Worm (Caenorhabditis elegans): ENCODE data around the gene F59C12.4.

The F59C12.4 gene

ce11 chrX:16595522-16596282 is 6.7 kb downstream of the F59C12.4 start:
- TF ChIP-seq unc-42 (tag; optimal IDR thresholded peaks at IDR 0.05) (peak; percentile 88), K09A11.1 (tag; optimal IDR thresholded peaks at IDR 0.05; ENCODE audit: insufficient read depth) (no peak), C38D4.7 (GFP tag; optimal IDR thresholded peaks at IDR 0.05) (peak; percentile 10), nfya-1 (tag; optimal IDR thresholded peaks at IDR 0.05) (peak; percentile 5)

- peak; percentile 2 for TF ChIP-seq tbx-2 (tag; optimal IDR thresholded peaks at IDR 0.05)
- no peak for TF ChIP-seq ceh-31 (tag; optimal IDR thresholded peaks at IDR 0.05)
Measured at ce11 chrX:16594931-16595330, 7.5 kb downstream of the F59C12.4 start, which contains the start of gene cdh-9. cdh-9 (plus strand) TSS chrX:16595231.

- TF ChIP-seq ama-1 (optimal IDR thresholded peaks at IDR 0.05) (no peak), che-1 (tag; optimal IDR thresholded peaks at IDR 0.05) (no peak), ceh-34 (tag; optimal IDR thresholded peaks at IDR 0.05) (peak; percentile 94), C08G9.2 (tag; optimal IDR thresholded peaks at IDR 0.05) (no peak), nhr-232 (tag; optimal IDR thresholded peaks at IDR 0.05) (no peak), unc-86 (tag; optimal IDR thresholded peaks at IDR 0.05) (no peak), ceh-18 (tag; optimal IDR thresholded peaks at IDR 0.05) (no peak), syd-9 (tag; optimal IDR thresholded peaks at IDR 0.05) (no peak), tbx-7 (tag; optimal IDR thresholded peaks at IDR 0.05) (no peak), ceh-45 (GFP tag; IDR thresholded peaks at IDR 0.05) (no peak), pros-1 (tag; optimal IDR thresholded peaks at IDR 0.05) (peak; percentile 18), ceh-19 (GFP tag; optimal IDR thresholded peaks at IDR 0.05) (peak; percentile 28)
Measured at ce11 chrX:16591533-16591932, 10.9 kb downstream of the F59C12.4 start.

ce11 chrX:16590803-16591202 is 11.6 kb downstream of the F59C12.4 start:
- peak; percentile 49 for TF ChIP-seq fkh-6 (tag; optimal IDR thresholded peaks at IDR 0.05)
- TF ChIP-seq ceh-24 (tag; optimal IDR thresholded peaks at IDR 0.05): no peak
- TF ChIP-seq tbx-2 (tag; optimal IDR thresholded peaks at IDR 0.05): peak; percentile 41
- no peak for TF ChIP-seq pag-3 (tag; optimal IDR thresholded peaks at IDR 0.05; ENCODE audit: borderline replicate concordance)
- peak; percentile 24 for TF ChIP-seq madf-2 (tag; optimal IDR thresholded peaks at IDR 0.05)
- peak; percentile 37 for TF ChIP-seq C38D4.7 (GFP tag; optimal IDR thresholded peaks at IDR 0.05)
- peak; percentile 16 for TF ChIP-seq zip-5 (tag; optimal IDR thresholded peaks at IDR 0.05)
- no peak for TF ChIP-seq mec-3 (tag; optimal IDR thresholded peaks at IDR 0.05; ENCODE audit: borderline replicate concordance)
- TF ChIP-seq pros-1 (tag; optimal IDR thresholded peaks at IDR 0.05): peak; percentile 22
- TF ChIP-seq pat-9 (tag; optimal IDR thresholded peaks at IDR 0.05): peak; percentile 58
- TF ChIP-seq hlh-13 (GFP tag; optimal IDR thresholded peaks at IDR 0.05): peak; percentile 38
- peak; percentile 31 for TF ChIP-seq C08G9.2 (tag; optimal IDR thresholded peaks at IDR 0.05)
- no peak for TF ChIP-seq ceh-9 (tag; optimal IDR thresholded peaks at IDR 0.05)
- peak; percentile 43 for TF ChIP-seq ceh-14 (tag; optimal IDR thresholded peaks at IDR 0.05)
- peak; percentile 68 for TF ChIP-seq ceh-6 (GFP tag; optimal IDR thresholded peaks at IDR 0.05)
- TF ChIP-seq ceh-2 (tag; optimal IDR thresholded peaks at IDR 0.05): peak; percentile 41
- TF ChIP-seq ceh-45 (GFP tag; IDR thresholded peaks at IDR 0.05): no peak
- no peak for TF ChIP-seq pha-4 (tag; optimal IDR thresholded peaks at IDR 0.05)
- peak; percentile 23 for TF ChIP-seq dmd-4 (tag; optimal IDR thresholded peaks at IDR 0.05; ENCODE audit: borderline replicate concordance)
- peak; percentile 48 for TF ChIP-seq gmeb-2 (tag; optimal IDR thresholded peaks at IDR 0.05)
- TF ChIP-seq unc-3 (GFP tag; conservative IDR thresholded peaks at IDR 0.05): peak; percentile 63
- no peak for TF ChIP-seq unc-3 (tag; optimal IDR thresholded peaks at IDR 0.05)
- TF ChIP-seq rnt-1 (tag; optimal IDR thresholded peaks at IDR 0.05): peak; percentile 32
- peak; percentile 20 for TF ChIP-seq K09A11.1 (tag; optimal IDR thresholded peaks at IDR 0.05; ENCODE audit: insufficient read depth)
- no peak for TF ChIP-seq hlh-15 (tag; optimal IDR thresholded peaks at IDR 0.05)
- TF ChIP-seq che-1 (tag; optimal IDR thresholded peaks at IDR 0.05): peak; percentile 69
- TF ChIP-seq tbx-7 (tag; optimal IDR thresholded peaks at IDR 0.05): no peak
- no peak for TF ChIP-seq nhr-11 (tag; optimal IDR thresholded peaks at IDR 0.05)
- peak; percentile 41 for TF ChIP-seq nhr-232 (tag; optimal IDR thresholded peaks at IDR 0.05)
- TF ChIP-seq ceh-19 (GFP tag; optimal IDR thresholded peaks at IDR 0.05): peak; percentile 60
- TF ChIP-seq ceh-48 (tag; optimal IDR thresholded peaks at IDR 0.05): peak; percentile 28
- no peak for TF ChIP-seq fkh-10 (GFP tag; optimal IDR thresholded peaks at IDR 0.05)
- peak; percentile 22 for TF ChIP-seq ceh-34 (tag; optimal IDR thresholded peaks at IDR 0.05)
- TF ChIP-seq sox-4 (tag; optimal IDR thresholded peaks at IDR 0.05): peak; percentile 28
- no peak for TF ChIP-seq pax-1 (tag; optimal IDR thresholded peaks at IDR 0.05)
- TF ChIP-seq hlh-6 (tag; optimal IDR thresholded peaks at IDR 0.05): peak; percentile 41
- peak; percentile 18 for TF ChIP-seq ceh-18 (tag; optimal IDR thresholded peaks at IDR 0.05)
- TF ChIP-seq lim-6 (tag; optimal IDR thresholded peaks at IDR 0.05): no peak
